Worm (Caenorhabditis elegans): ENCODE data around the gene Y66D12A.16.

Gene Y66D12A.16

ce11 chrIII:11565602-11566001, 42.2 kb downstream of the Y66D12A.16 start, which contains the start of gene Y66D12A.10:
Y66D12A.10 (plus strand) TSS chrIII:11565874.
- TF ChIP-seq fkh-10 (GFP tag; optimal IDR thresholded peaks at IDR 0.05) (no peak), ceh-82 (tag; optimal IDR thresholded peaks at IDR 0.05) (no peak), pha-4 (GFP tag; IDR thresholded peaks at IDR 0.05) (no peak), pha-4 (tag; optimal IDR thresholded peaks at IDR 0.05) (no peak), lsy-2 (tag; optimal IDR thresholded peaks at IDR 0.05) (peak in 1 of 2 experiments; percentile 40), jun-1 (tag; optimal IDR thresholded peaks at IDR 0.05) (no peak), ZK546.5 (tag; optimal IDR thresholded peaks at IDR 0.05) (no peak), mes-2 (tag; optimal IDR thresholded peaks at IDR 0.05; ENCODE audit: poor library complexity, severe bottlenecking) (peak; percentile 62), snpc-1.2 (GFP tag; IDR thresholded peaks at IDR 0.05) (no peak), hif-1 (tag; optimal IDR thresholded peaks at IDR 0.05) (peak in 1 of 2 experiments; percentile 14), spr-3 (GFP tag; optimal IDR thresholded peaks at IDR 0.05) (no peak), Y48G9A.11 (GFP tag; IDR thresholded peaks at IDR 0.05) (no peak), mxl-3 (GFP tag; optimal IDR thresholded peaks at IDR 0.05) (no peak), Y5F2A.4 (GFP tag; optimal IDR thresholded peaks at IDR 0.05) (no peak), nhr-111 (GFP tag; optimal IDR thresholded peaks at IDR 0.05) (no peak), mep-1 (tag; optimal IDR thresholded peaks at IDR 0.05) (no peak), F37D6.2 (tag; optimal IDR thresholded peaks at IDR 0.05) (no peak), arid-1 (GFP tag; conservative IDR thresholded peaks at IDR 0.05) (no peak), rbr-2 (tag; optimal IDR thresholded peaks at IDR 0.05) (no peak), aly-2 (tag; optimal IDR thresholded peaks at IDR 0.05) (no peak), zag-1 (tag; optimal IDR thresholded peaks at IDR 0.05) (no peak), lir-3 (tag; optimal IDR thresholded peaks at IDR 0.05) (no peak), vab-7 (GFP tag; IDR thresholded peaks at IDR 0.05) (no peak), lin-38 (GFP tag; IDR thresholded peaks at IDR 0.05) (peak; percentile 91), madf-9 (GFP tag; conservative IDR thresholded peaks at IDR 0.05) (no peak), sdz-12 (GFP tag; optimal IDR thresholded peaks at IDR 0.05) (no peak), fos-1 (tag; optimal IDR thresholded peaks at IDR 0.05) (no peak), dpl-1 (GFP tag; optimal IDR thresholded peaks at IDR 0.05) (peak; percentile 88), madf-5 (GFP tag; IDR thresholded peaks at IDR 0.05) (no peak), ceh-32 (tag; optimal IDR thresholded peaks at IDR 0.05; ENCODE audit: poor library complexity) (no peak), hmg-1.1 (GFP tag; IDR thresholded peaks at IDR 0.05) (no peak), nhr-42 (GFP tag; IDR thresholded peaks at IDR 0.05) (no peak), nhr-6 (tag; optimal IDR thresholded peaks at IDR 0.05) (peak; percentile 37)

ce11 chrIII:11567837-11568236, 44.5 kb downstream of the Y66D12A.16 start, which contains the start of gene psme-3:
psme-3 (plus strand) TSS chrIII:11568137.
- TF ChIP-seq ama-1 (optimal IDR thresholded peaks at IDR 0.05) (peak; percentile 3), dmd-8 (GFP tag; IDR thresholded peaks at IDR 0.05) (no peak), F49E8.2 (tag; optimal IDR thresholded peaks at IDR 0.05; ENCODE audit: borderline replicate concordance) (no peak), zfp-3 (GFP tag; conservative IDR thresholded peaks at IDR 0.05) (no peak)

ce11 chrIII:11573921-11574320, 50.6 kb downstream of the Y66D12A.16 start, which contains the start of gene Y66D12A.8:
Y66D12A.8 (plus strand) TSS chrIII:11574221.
- TF ChIP-seq ceh-62 (tag; optimal IDR thresholded peaks at IDR 0.05) (no peak), cey-2 (tag; optimal IDR thresholded peaks at IDR 0.05; ENCODE audit: borderline replicate concordance, insufficient read depth) (no peak), rbr-2 (tag; optimal IDR thresholded peaks at IDR 0.05) (no peak), tag-97 (GFP tag; IDR thresholded peaks at IDR 0.05) (no peak), lin-15B (tag; optimal IDR thresholded peaks at IDR 0.05) (no peak), jun-1 (tag; optimal IDR thresholded peaks at IDR 0.05) (no peak), unc-62 (GFP tag; optimal IDR thresholded peaks at IDR 0.05 in 1 of 2) (no peak), unc-62 (tag; optimal IDR thresholded peaks at IDR 0.05) (no peak), zfp-3 (GFP tag; conservative IDR thresholded peaks at IDR 0.05) (no peak)
